Worm (Caenorhabditis elegans) whole organism, L1 larva: Measurements from ENCODE around the gene F14H3.5.

Experiments used
- aly-2 ChIP-seq: fragments of 150-350 bp; optimal IDR thresholded peaks from 2 replicates; lab custom pipeline; 2014; ENCODE audit warnings: missing biosample characterization, missing genetic modification characterization
- dsc-1 ChIP-seq: sonication (generic microtip); optimal IDR thresholded peaks from 2 replicates; lab custom pipeline; 2016; ENCODE audit warnings: mild to moderate bottlenecking, missing genetic modification characterization, missing compliant biosample characterization
- efl-1 ChIP-seq, 4 experiments: fragments of 150-350 bp; optimal IDR thresholded peaks in 3 of 4; peaks in 1 of 4; 1 replicate in 1 of 4; 2 replicates in 3 of 4; lab custom pipeline; 2014; ENCODE audit warnings: missing biosample characterization in 2 of 4, missing genetic modification characterization in 2 of 4, missing genetic modification reagents in 2 of 4
- fkh-8 ChIP-seq: sonication (generic microtip); optimal IDR thresholded peaks from 2 replicates; lab custom pipeline; 2016; ENCODE audit warnings: mild to moderate bottlenecking, missing genetic modification characterization, missing compliant biosample characterization
- lin-14 ChIP-seq: fragments of 200-800 bp; sonication (Bioruptor generic); optimal IDR thresholded peaks from 2 replicates; lab custom pipeline; 2018; ENCODE audit warnings: mild to moderate bottlenecking, missing genetic modification characterization, moderate library complexity, missing compliant biosample characterization
- lin-35 ChIP-seq, 2 experiments: fragments of 150-350 bp; optimal IDR thresholded peaks; 2 replicates each; lab custom pipeline; 2014; ENCODE audit warnings: missing biosample characterization in 2 of 2, missing genetic modification characterization in 2 of 2, missing genetic modification reagents in 2 of 2
- mdl-1 ChIP-seq, 2 experiments: fragments of 150-350 bp; optimal IDR thresholded peaks; 2 replicates each; lab custom pipeline; 2014 to 2017; ENCODE audit warnings: missing biosample characterization in 2 of 2, missing genetic modification characterization in 2 of 2, inconsistent platforms in 1 of 2
- nhr-237 ChIP-seq: fragments of 150-350 bp; optimal IDR thresholded peaks from 2 replicates; lab custom pipeline; 2014; ENCODE audit warnings: missing biosample characterization, missing genetic modification characterization
- snu-23 ChIP-seq: sonication (generic microtip); optimal IDR thresholded peaks from 2 replicates; lab custom pipeline; 2016; ENCODE audit warnings: missing genetic modification characterization, missing compliant biosample characterization

F14H3.5 gene

ce11 chrV:16009564-16009963 is 47.3 kb downstream of the F14H3.5 start, which contains the start of gene str-233:
str-233 (minus strand) TSS chrV:16009664.
- TF ChIP-seq lin-14 (GFP tag; lab: Kevin White, UChicago) = no peak
- no peak for TF ChIP-seq snu-23 (GFP tag; lab: Kevin White, UChicago)
- no peak for TF ChIP-seq aly-2 (tag; lab: Kevin White, UChicago)
- TF ChIP-seq lin-35 (GFP tag; optimal IDR thresholded peaks at IDR 0.05; lab: Kevin White, UChicago) = no peak
- no peak for TF ChIP-seq mdl-1 (tag; optimal IDR thresholded peaks at IDR 0.05; lab: Kevin White, UChicago)

ce11 chrV:16007505-16007904 is 49.4 kb downstream of the F14H3.5 start, which contains the start of gene str-231:
str-231 (minus strand) TSS chrV:16007605.
- TF ChIP-seq dsc-1 (tag; lab: Kevin White, UChicago) = no peak
- no peak for TF ChIP-seq nhr-237 (tag; lab: Kevin White, UChicago)
- no peak for TF ChIP-seq efl-1 (optimal IDR thresholded peaks at IDR 0.05; lab: Kevin White, UChicago)
- TF ChIP-seq efl-1 (GFP tag; optimal IDR thresholded peaks at IDR 0.05 in 1 of 2; lab: Kevin White, UChicago) = peak in 1 of 2 experiments; percentile 45
- peak; percentile 38 for TF ChIP-seq fkh-8
